Worm (Caenorhabditis elegans): ENCODE results near the gene sra-38.
A peak's percentile ranks its signal among the peaks of the same experiment; 100 is the strongest.

The sra-38 gene

DNA sequence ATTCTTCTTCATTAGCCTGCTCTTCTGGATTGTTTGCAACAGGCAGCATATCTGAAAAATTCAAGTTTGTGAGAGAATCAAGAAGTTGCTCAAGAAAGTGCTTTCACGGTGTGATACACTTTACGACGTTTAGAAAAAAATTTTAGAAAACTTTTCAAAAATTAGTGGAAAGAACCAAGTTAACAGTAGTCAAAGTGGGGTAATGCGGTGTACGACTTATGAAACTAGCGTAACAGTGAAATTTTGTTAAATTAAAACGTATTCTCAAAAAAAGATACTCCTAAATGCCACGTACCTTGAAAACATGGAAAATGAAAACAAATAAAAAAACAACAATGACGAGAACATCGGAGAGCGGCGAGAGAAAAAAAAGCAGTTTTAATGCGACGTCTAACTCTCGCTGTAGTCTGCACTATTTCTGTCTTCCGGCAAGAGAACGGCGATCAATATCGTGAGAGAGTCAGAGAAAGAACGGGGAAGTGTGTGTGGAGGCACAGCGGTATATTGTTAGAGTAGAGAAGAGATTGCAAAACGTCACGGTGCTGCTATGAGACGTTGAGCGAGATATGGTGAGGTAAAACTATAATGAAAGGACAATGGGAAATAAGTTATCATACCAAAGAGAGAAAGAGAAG is 17.3 kb upstream of the sra-38 start, which contains the start of gene ekl-5 (continued):
- TF ChIP-seq fkh-10 (GFP tag; optimal IDR thresholded peaks at IDR 0.05), result no peak
- no peak for TF ChIP-seq nhr-19 (GFP tag; conservative IDR thresholded peaks at IDR 0.05)
- TF ChIP-seq unc-86 (tag; optimal IDR thresholded peaks at IDR 0.05), result no peak
- no peak for TF ChIP-seq pax-3 (tag; optimal IDR thresholded peaks at IDR 0.05)
- TF ChIP-seq skn-1 (tag; optimal IDR thresholded peaks at IDR 0.05), result peak; percentile 52
- TF ChIP-seq efl-1 (optimal IDR thresholded peaks at IDR 0.05), result peak; percentile 33 to 56
- TF ChIP-seq efl-1 (GFP tag; optimal IDR thresholded peaks at IDR 0.05 in 1 of 2), result no peak
- TF ChIP-seq ceh-90 (tag; optimal IDR thresholded peaks at IDR 0.05), result no peak
- peak; percentile 21 to 55 for TF ChIP-seq lin-35 (GFP tag; optimal IDR thresholded peaks at IDR 0.05)
- peak; percentile 74 for TF ChIP-seq mep-1 (tag; optimal IDR thresholded peaks at IDR 0.05)
- TF ChIP-seq swsn-7 (tag; optimal IDR thresholded peaks at IDR 0.05), result peak; percentile 47
- TF ChIP-seq mdl-1 (tag; optimal IDR thresholded peaks at IDR 0.05), result peak in 1 of 2 experiments; percentile 43

DNA sequence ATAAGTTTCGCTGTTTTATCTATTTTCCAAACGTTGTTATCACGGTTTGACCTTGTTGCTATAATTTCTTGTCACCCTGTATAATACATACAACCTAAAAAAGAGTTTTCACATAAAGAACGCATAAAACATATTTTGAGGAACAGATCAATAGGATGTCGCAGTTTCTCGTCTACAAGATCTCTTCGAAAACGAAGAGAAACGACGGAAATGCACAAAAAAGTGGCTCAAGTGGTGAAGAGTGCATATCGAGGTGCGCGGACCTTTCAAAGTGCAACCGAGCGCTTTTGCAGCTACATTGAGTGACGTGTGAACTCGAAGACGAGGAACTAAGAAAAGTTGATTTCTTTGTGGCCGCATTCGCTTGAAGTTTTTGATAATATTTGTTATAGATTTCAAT is 14.3 kb upstream of the sra-38 start, which contains the start of gene Y26E6A.2:
TSS of gene Y26E6A.2 (minus strand) at position 101 of the 400 bp plus-strand sequence.
- no peak for TF ChIP-seq lir-3 (tag; optimal IDR thresholded peaks at IDR 0.05; ENCODE audit: poor library complexity)
- TF ChIP-seq C34B4.2 (tag; optimal IDR thresholded peaks at IDR 0.05), result no peak
- TF ChIP-seq lin-14 (GFP tag; optimal IDR thresholded peaks at IDR 0.05), result peak; percentile 50
- no peak for TF ChIP-seq dsc-1 (tag; optimal IDR thresholded peaks at IDR 0.05)

DNA sequence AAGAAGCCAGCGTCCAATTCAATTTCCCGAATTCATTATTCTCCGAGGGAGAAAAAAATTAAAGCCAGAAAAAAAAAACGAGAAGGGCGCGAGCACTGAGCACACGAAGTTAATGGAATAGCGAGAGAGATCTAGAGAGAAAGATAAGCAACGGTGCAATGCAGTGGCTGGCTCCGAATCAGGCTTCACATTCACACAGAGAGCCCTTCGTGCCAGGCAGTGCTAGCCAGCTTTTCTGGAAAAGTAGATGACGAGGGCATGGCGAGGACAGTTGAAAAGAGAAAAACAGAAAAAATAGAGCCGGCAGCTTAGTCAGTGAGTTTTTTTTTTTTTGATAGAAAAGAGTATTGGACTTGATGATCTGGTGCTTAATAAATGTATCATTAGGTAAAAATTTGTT is 13.7 kb upstream of the sra-38 start:
- peak; percentile 48 for TF ChIP-seq lin-14 (GFP tag; optimal IDR thresholded peaks at IDR 0.05)
- TF ChIP-seq egl-13 (tag; optimal IDR thresholded peaks at IDR 0.05), result peak; percentile 7
- no peak for TF ChIP-seq nhr-84 (tag; optimal IDR thresholded peaks at IDR 0.05)
- peak; percentile 45 for TF ChIP-seq nhr-71 (tag; optimal IDR thresholded peaks at IDR 0.05)
- TF ChIP-seq nhr-90 (tag; optimal IDR thresholded peaks at IDR 0.05; ENCODE audit: poor library complexity), result no peak
- peak; percentile 4 for TF ChIP-seq pax-3 (tag; optimal IDR thresholded peaks at IDR 0.05)
- TF ChIP-seq ama-1 (optimal IDR thresholded peaks at IDR 0.05), result no peak
- TF ChIP-seq unc-30 (tag; optimal IDR thresholded peaks at IDR 0.05), result peak; percentile 24
- no peak for TF ChIP-seq lin-15B (tag; optimal IDR thresholded peaks at IDR 0.05)
- no peak for TF ChIP-seq zip-4 (GFP tag; optimal IDR thresholded peaks at IDR 0.05)
- no peak for TF ChIP-seq elt-2 (tag; optimal IDR thresholded peaks at IDR 0.05)
- TF ChIP-seq fkh-8 (tag; optimal IDR thresholded peaks at IDR 0.05), result peak; percentile 84
- peak; percentile 47 for TF ChIP-seq fkh-10 (GFP tag; optimal IDR thresholded peaks at IDR 0.05)
- TF ChIP-seq sox-4 (tag; optimal IDR thresholded peaks at IDR 0.05), result no peak
- TF ChIP-seq nhr-20 (tag; optimal IDR thresholded peaks at IDR 0.05), result no peak
- TF ChIP-seq nhr-47 (tag; optimal IDR thresholded peaks at IDR 0.05), result peak; percentile 40
- no peak for TF ChIP-seq snu-23 (GFP tag; optimal IDR thresholded peaks at IDR 0.05)
- peak; percentile 30 for TF ChIP-seq swsn-7 (tag; optimal IDR thresholded peaks at IDR 0.05)
- no peak for TF ChIP-seq Y116A8C.19 (tag; optimal IDR thresholded peaks at IDR 0.05; ENCODE audit: borderline replicate concordance)
- no peak for TF ChIP-seq tlp-1 (tag; optimal IDR thresholded peaks at IDR 0.05)
- no peak for TF ChIP-seq lin-35 (GFP tag; optimal IDR thresholded peaks at IDR 0.05)
- no peak for TF ChIP-seq jun-1 (tag; optimal IDR thresholded peaks at IDR 0.05)
- peak; percentile 52 for TF ChIP-seq dsc-1 (tag; optimal IDR thresholded peaks at IDR 0.05)
- no peak for TF ChIP-seq nhr-85 (tag)
- TF ChIP-seq ztf-4 (tag; optimal IDR thresholded peaks at IDR 0.05), result no peak

DNA sequence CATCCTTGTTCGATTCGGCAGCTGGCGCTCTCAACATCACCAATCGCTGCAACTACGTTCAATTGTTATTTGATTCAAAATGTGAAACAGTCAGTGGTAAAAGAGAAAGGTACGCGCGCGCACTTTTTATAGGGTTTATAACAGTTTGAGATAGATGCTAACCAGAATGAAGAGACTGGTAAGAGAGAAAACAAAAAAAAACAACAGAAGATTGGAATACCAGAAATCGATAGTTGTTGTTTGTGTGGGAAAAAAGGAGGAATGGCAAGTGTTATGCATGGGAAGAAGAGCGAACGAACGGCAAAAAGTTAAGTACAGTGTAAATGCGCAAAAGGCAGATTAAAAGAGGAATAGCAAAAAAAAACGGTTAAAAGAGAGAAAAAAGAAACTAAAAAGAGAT is 9.9 kb upstream of the sra-38 start, which contains the start of gene Y26E6A.3:
TSS of gene Y26E6A.3 (minus strand) at position 101 of the 400 bp plus-strand sequence.
- TF ChIP-seq blmp-1 (tag; optimal IDR thresholded peaks at IDR 0.05) (peak; percentile 44), lin-13 (GFP tag; optimal IDR thresholded peaks at IDR 0.05) (no peak), lin-15B (tag; optimal IDR thresholded peaks at IDR 0.05) (no peak), sox-4 (tag; optimal IDR thresholded peaks at IDR 0.05) (no peak), isw-1 (GFP tag; IDR thresholded peaks at IDR 0.05) (no peak), ceh-82 (tag; optimal IDR thresholded peaks at IDR 0.05) (no peak)

Data from whole organism, L1 larva.